Fruit fly (Drosophila melanogaster) whole organism, embryonic: ENCODE measurements around the gene RpS8.

Experiments
- ATbp ChIP-seq: fragments of 200-800 bp; sonication (Bioruptor generic); optimal IDR thresholded peaks from 2 replicates; lab custom pipeline; 2017; ENCODE audit warnings: missing biosample characterization, mild to moderate bottlenecking, missing genetic modification characterization, missing genetic modification reagents
- Ada2b ChIP-seq: fragments of 200-800 bp; sonication (Bioruptor generic); IDR thresholded peaks from 2 replicates; pipeline ENCODE4 v1.3.6; 2022; ENCODE audit warnings: missing biosample characterization, missing genetic modification characterization
- Atf6 ChIP-seq: fragments of 200-800 bp; sonication (Bioruptor generic); IDR thresholded peaks from 2 replicates; pipeline ENCODE4 v1.3.6; 2022; ENCODE audit warnings: missing biosample characterization, missing genetic modification characterization
- Bgb ChIP-seq: fragments of 200-800 bp; sonication (Bioruptor generic); IDR thresholded peaks from 2 replicates; pipeline ENCODE4 v1.3.6; 2022; ENCODE audit warnings: missing biosample characterization, missing genetic modification characterization; ENCODE audit not compliant: partially characterized antibody
- Blimp-1 ChIP-seq: fragments of 200-800 bp; sonication (Bioruptor generic); optimal IDR thresholded peaks from 3 replicates; lab custom pipeline; 2018; ENCODE audit warnings: missing biosample characterization, missing genetic modification characterization, mild to moderate bottlenecking, moderate library complexity, missing genetic modification reagents
- CG10209 ChIP-seq: fragments of 200-800 bp; sonication (Bioruptor generic); optimal IDR thresholded peaks from 3 replicates; lab custom pipeline; 2017; ENCODE audit warnings: missing biosample characterization, mild to moderate bottlenecking, missing genetic modification characterization, missing genetic modification reagents
- CG10543 ChIP-seq: fragments of 200-800 bp; sonication (Bioruptor generic); optimal IDR thresholded peaks from 3 replicates; lab custom pipeline; 2017; ENCODE audit warnings: missing biosample characterization, mild to moderate bottlenecking, missing genetic modification characterization, moderate library complexity
- CG1233 ChIP-seq: fragments of 200-800 bp; sonication (Bioruptor generic); optimal IDR thresholded peaks from 4 replicates; lab custom pipeline; 2018; ENCODE audit warnings: missing biosample characterization, mild to moderate bottlenecking, missing genetic modification characterization
- CG12769 ChIP-seq: fragments of 200-800 bp; sonication (Bioruptor generic); optimal IDR thresholded peaks from 2 replicates; lab custom pipeline; 2019; ENCODE audit warnings: missing biosample characterization, mild to moderate bottlenecking, missing genetic modification characterization, moderate library complexity
- CG14014 ChIP-seq: fragments of 200-800 bp; sonication (Bioruptor generic); IDR thresholded peaks from 2 replicates; pipeline ENCODE4 v1.3.6; 2022; ENCODE audit warnings: missing biosample characterization, missing genetic modification characterization
- CG16863 ChIP-seq: fragments of 200-800 bp; sonication (Bioruptor generic); optimal IDR thresholded peaks from 3 replicates; lab custom pipeline; 2016; ENCODE audit warnings: missing biosample characterization, missing genetic modification characterization
- CG17912 ChIP-seq: fragments of 200-800 bp; sonication (Bioruptor generic); optimal IDR thresholded peaks from 2 replicates; lab custom pipeline; 2018; ENCODE audit warnings: missing biosample characterization, mild to moderate bottlenecking, missing genetic modification characterization
- CG18011 ChIP-seq: fragments of 200-800 bp; sonication (Bioruptor generic); optimal IDR thresholded peaks from 2 replicates; lab custom pipeline; 2017; ENCODE audit warnings: missing biosample characterization, missing genetic modification characterization, mild to moderate bottlenecking, moderate library complexity, missing genotype
- CG18599 ChIP-seq: fragments of 200-800 bp; sonication (Bioruptor generic); optimal IDR thresholded peaks from 3 replicates; lab custom pipeline; 2017; ENCODE audit warnings: missing biosample characterization, missing genetic modification characterization, mild to moderate bottlenecking, moderate library complexity, missing genetic modification reagents
- CG18619 ChIP-seq: fragments of 200-800 bp; sonication (Bioruptor generic); optimal IDR thresholded peaks from 3 replicates; lab custom pipeline; 2017; ENCODE audit warnings: missing biosample characterization, mild to moderate bottlenecking, missing genetic modification characterization
- CG2678 ChIP-seq: fragments of 200-800 bp; sonication (Bioruptor generic); optimal IDR thresholded peaks from 3 replicates; lab custom pipeline; 2019; ENCODE audit warnings: missing biosample characterization, mild to moderate bottlenecking, missing genetic modification characterization, moderate library complexity
- CG2875 ChIP-seq: fragments of 200-800 bp; sonication (Bioruptor generic); optimal IDR thresholded peaks from 2 replicates; lab custom pipeline; 2017; ENCODE audit warnings: missing biosample characterization, mild to moderate bottlenecking, missing genetic modification characterization, missing genetic modification reagents
- CG31365 ChIP-seq: fragments of 200-800 bp; sonication (Bioruptor generic); optimal IDR thresholded peaks from 2 replicates; lab custom pipeline; 2018; ENCODE audit warnings: missing biosample characterization, mild to moderate bottlenecking, missing genetic modification characterization
- CG3163 ChIP-seq: fragments of 200-800 bp; sonication (Bioruptor generic); optimal IDR thresholded peaks from 3 replicates; lab custom pipeline; 2016; ENCODE audit warnings: missing biosample characterization, missing genetic modification characterization
- CG32772 ChIP-seq: fragments of 200-800 bp; sonication (Bioruptor generic); IDR thresholded peaks from 2 replicates; pipeline ENCODE4 v1.3.6; 2022; ENCODE audit warnings: missing biosample characterization, missing genetic modification characterization
- CG3281 ChIP-seq: fragments of 200-800 bp; sonication (Bioruptor generic); optimal IDR thresholded peaks from 3 replicates; lab custom pipeline; 2017; ENCODE audit warnings: missing biosample characterization, mild to moderate bottlenecking, missing genetic modification characterization
- CG7987 ChIP-seq: fragments of 200-800 bp; sonication (Bioruptor generic); optimal IDR thresholded peaks from 2 replicates; lab custom pipeline; 2018; ENCODE audit warnings: missing biosample characterization, mild to moderate bottlenecking, missing genetic modification characterization, moderate library complexity
- CG8388 ChIP-seq: fragments of 200-800 bp; sonication (Bioruptor generic); optimal IDR thresholded peaks from 2 replicates; lab custom pipeline; 2019; ENCODE audit warnings: missing biosample characterization, mild to moderate bottlenecking, missing genetic modification characterization, moderate library complexity
- CG8478 ChIP-seq: fragments of >200 bp; optimal IDR thresholded peaks from 2 replicates; lab custom pipeline; 2018
- CG9876 ChIP-seq: fragments of 200-800 bp; sonication (Bioruptor generic); optimal IDR thresholded peaks from 2 replicates; lab custom pipeline; 2016; ENCODE audit warnings: missing biosample characterization, missing genetic modification characterization
- E2f2 ChIP-seq: fragments of 200-800 bp; sonication (Bioruptor generic); IDR thresholded peaks from 2 replicates; pipeline ENCODE4 v1.3.6; 2022; ENCODE audit warnings: missing biosample characterization, missing genetic modification characterization
- ERR ChIP-seq: fragments of 200-800 bp; sonication (Bioruptor generic); optimal IDR thresholded peaks from 2 replicates; lab custom pipeline; 2016; ENCODE audit warnings: missing biosample characterization, missing genetic modification characterization
- Fer1 ChIP-seq: fragments of 200-800 bp; sonication (Bioruptor generic); optimal IDR thresholded peaks from 2 replicates; lab custom pipeline; 2017; ENCODE audit warnings: missing biosample characterization, mild to moderate bottlenecking, missing genetic modification characterization
- HHEX ChIP-seq: fragments of 200-800 bp; sonication (Bioruptor generic); optimal IDR thresholded peaks from 3 replicates; lab custom pipeline; 2017; ENCODE audit warnings: missing biosample characterization, mild to moderate bottlenecking, missing genetic modification characterization, missing genetic modification reagents
- Hmr ChIP-seq: fragments of 200-800 bp; sonication (Bioruptor generic); optimal IDR thresholded peaks from 3 replicates; lab custom pipeline; 2017; ENCODE audit warnings: mild to moderate bottlenecking, missing biosample characterization, missing genetic modification reagents, missing genetic modification characterization
- Med ChIP-seq: fragments of 200-800 bp; sonication (Bioruptor generic); peaks from one replicate; lab custom pipeline; 2016; ENCODE audit warnings: missing biosample characterization, missing genetic modification characterization, mild to moderate bottlenecking, inconsistent platforms, moderate library complexity
- Rfx ChIP-seq: fragments of 200-800 bp; sonication (Bioruptor generic); IDR thresholded peaks from 2 replicates; pipeline ENCODE4 v1.3.6; 2022; ENCODE audit warnings: missing biosample characterization, missing genetic modification characterization
- Side ChIP-seq: fragments of 200-800 bp; sonication (Bioruptor generic); optimal IDR thresholded peaks from 2 replicates; lab custom pipeline; 2016; ENCODE audit warnings: missing biosample characterization, missing genetic modification characterization
- Trl ChIP-seq, 3 experiments: fragments of >200 bp in 2 of 3; fragments of 200-800 bp in 1 of 3; sonication (Bioruptor generic) in 1 of 3; optimal IDR thresholded peaks; 2 replicates in 1 of 3; 3 replicates in 2 of 3; lab custom pipeline; 2016 to 2017; ENCODE audit warnings: missing biosample characterization in 1 of 3, missing genetic modification characterization in 1 of 3
- bcd ChIP-seq: fragments of 200-800 bp; sonication (Bioruptor generic); optimal IDR thresholded peaks from 2 replicates; lab custom pipeline; 2017; ENCODE audit warnings: missing biosample characterization, mild to moderate bottlenecking, missing genetic modification characterization
- dmrt99B ChIP-seq: fragments of 200-800 bp; sonication (Bioruptor generic); optimal IDR thresholded peaks from 2 replicates; lab custom pipeline; 2018; ENCODE audit warnings: missing biosample characterization, mild to moderate bottlenecking, missing genetic modification characterization, moderate library complexity
- eyg ChIP-seq: fragments of 200-800 bp; sonication (Bioruptor generic); optimal IDR thresholded peaks from 3 replicates; lab custom pipeline; 2016; ENCODE audit warnings: missing biosample characterization, missing genetic modification characterization
- fd3F ChIP-seq: fragments of 200-800 bp; sonication (Bioruptor generic); optimal IDR thresholded peaks from 2 replicates; lab custom pipeline; 2018; ENCODE audit warnings: missing biosample characterization, mild to moderate bottlenecking, missing genetic modification characterization, moderate library complexity
- fu2 ChIP-seq: fragments of 200-800 bp; sonication (Bioruptor generic); optimal IDR thresholded peaks from 2 replicates; lab custom pipeline; 2016; ENCODE audit warnings: missing biosample characterization, missing genetic modification characterization
- her ChIP-seq: fragments of 200-800 bp; sonication (Bioruptor generic); optimal IDR thresholded peaks from 2 replicates; lab custom pipeline; 2016; ENCODE audit warnings: missing biosample characterization, missing genetic modification characterization
- nau ChIP-seq: fragments of 200-800 bp; sonication (Bioruptor generic); optimal IDR thresholded peaks from 3 replicates; lab custom pipeline; 2017; ENCODE audit warnings: missing biosample characterization, mild to moderate bottlenecking, missing genetic modification characterization, missing genetic modification reagents
- oc ChIP-seq: fragments of 200-800 bp; sonication (Bioruptor generic); optimal IDR thresholded peaks from 2 replicates; lab custom pipeline; 2018; ENCODE audit warnings: missing biosample characterization, mild to moderate bottlenecking, missing genetic modification characterization, moderate library complexity
- odd ChIP-seq: fragments of 200-800 bp; sonication (Bioruptor generic); optimal IDR thresholded peaks from 2 replicates; lab custom pipeline; 2017; ENCODE audit warnings: missing biosample characterization, mild to moderate bottlenecking, missing genetic modification characterization
- org-1 ChIP-seq: fragments of 200-800 bp; sonication (Bioruptor generic); optimal IDR thresholded peaks from 2 replicates; lab custom pipeline; 2017; ENCODE audit warnings: missing biosample characterization, missing genetic modification characterization
- pzg ChIP-seq: fragments of 200-800 bp; sonication (Bioruptor generic); optimal IDR thresholded peaks from 3 replicates; lab custom pipeline; 2018; ENCODE audit warnings: missing biosample characterization, mild to moderate bottlenecking, missing genetic modification characterization, moderate library complexity
- schlank ChIP-seq: fragments of 200-800 bp; sonication (Bioruptor generic); optimal IDR thresholded peaks from 2 replicates; lab custom pipeline; 2018; ENCODE audit warnings: missing biosample characterization, mild to moderate bottlenecking, missing genetic modification characterization
- sens ChIP-seq: fragments of 200-800 bp; sonication (Bioruptor generic); peaks from one replicate; lab custom pipeline; 2016; ENCODE audit warnings: missing biosample characterization, missing genetic modification characterization
- shn ChIP-seq: fragments of 200-800 bp; sonication (Bioruptor generic); optimal IDR thresholded peaks from 3 replicates; lab custom pipeline; 2016; ENCODE audit warnings: missing biosample characterization, missing genetic modification characterization
- sim ChIP-seq: fragments of 200-800 bp; sonication (Bioruptor generic); IDR thresholded peaks from 2 replicates; pipeline ENCODE4 v1.3.6; 2022; ENCODE audit warnings: missing biosample characterization, missing genetic modification characterization
- vvl ChIP-seq: fragments of 200-800 bp; sonication (Bioruptor generic); IDR thresholded peaks from 2 replicates; pipeline ENCODE4 v1.3.6; 2022; ENCODE audit warnings: missing biosample characterization, missing genetic modification characterization

The RpS8 gene

dm6 chr3R:29891183-29891582 is 29.8 kb downstream of the RpS8 start (continued):
- TF ChIP-seq bcd (peak; percentile 22), Trl (optimal IDR thresholded peaks at IDR 0.05; lab: Kevin White, UChicago) (no peak), Trl (GFP tag; optimal IDR thresholded peaks at IDR 0.05; lab: Kevin White, UChicago) (peak; percentile 27), Blimp-1 (GFP tag; lab: Kevin White, UChicago) (peak; percentile 11), CG18599 (peak; percentile 71), ATbp (peak; percentile 70), CG10209 (GFP tag; lab: Kevin White, UChicago) (peak; percentile 55), sim (no peak), vvl (GFP tag; lab: Robert Waterston, UW) (peak; percentile 31; the same call in 1 of the 2 replicates), Bgb (GFP tag; lab: Robert Waterston, UW) (no peak), CG3281 (peak; percentile 56), Side (peak; percentile 25), Atf6 (peak; percentile 38; the same call in 1 of the 2 replicates), CG10543 (GFP tag; lab: Kevin White, UChicago) (peak; percentile 6), pzg (GFP tag; lab: Kevin White, UChicago) (no peak), Med (GFP tag; lab: Kevin White, UChicago) (peak; percentile 92), CG31365 (peak; percentile 19), CG2875 (GFP tag; lab: Kevin White, UChicago) (peak; percentile 17), CG12769 (tag; lab: Kevin White, UChicago) (peak; percentile 58), CG1233 (GFP tag; lab: Kevin White, UChicago) (peak; percentile 2), E2f2 (GFP tag; lab: Robert Waterston, UW) (no peak), CG18011 (GFP tag; lab: Kevin White, UChicago) (no peak), fu2 (GFP tag; lab: Kevin White, UChicago) (no peak), CG7987 (GFP tag; lab: Kevin White, UChicago) (peak; percentile 41), CG8478 (lab: Kevin White, UChicago) (no peak), schlank (tag; lab: Kevin White, UChicago) (peak; percentile 51), sens (GFP tag; lab: Kevin White, UChicago) (peak; percentile 61), ERR (no peak), CG9876 (GFP tag; lab: Kevin White, UChicago) (no peak), nau (GFP tag; lab: Kevin White, UChicago) (peak; percentile 26), odd (GFP tag; lab: Kevin White, UChicago) (peak; percentile 42), her (GFP tag; lab: Kevin White, UChicago) (peak; percentile 32), dmrt99B (peak; percentile 18), CG32772 (GFP tag; lab: Robert Waterston, UW) (no peak), CG3163 (GFP tag; lab: Kevin White, UChicago) (no peak), org-1 (GFP tag; lab: Kevin White, UChicago) (peak; percentile 44), CG18619 (peak; percentile 1), CG16863 (no peak), Rfx (GFP tag; lab: Robert Waterston, UW) (peak; percentile 34; the same call in 1 of the 2 replicates), Hmr (peak; percentile 72), CG8388 (GFP tag; lab: Kevin White, UChicago) (no peak), HHEX (GFP tag; lab: Kevin White, UChicago) (peak; percentile 39), CG14014 (GFP tag; lab: Robert Waterston, UW) (peak; percentile 48; the same call in 1 of the 2 replicates), oc (tag; lab: Kevin White, UChicago) (no peak), Ada2b (no peak), fd3F (peak; percentile 15), CG17912 (no peak), shn (peak; percentile 2), eyg (GFP tag; lab: Kevin White, UChicago) (peak; percentile 1), Fer1 (GFP tag; lab: Kevin White, UChicago) (peak; percentile 53), CG2678 (tag; lab: Kevin White, UChicago) (peak; percentile 52)
